Worm (Caenorhabditis elegans): ENCODE measurements around the gene sss-1.

DNA sequence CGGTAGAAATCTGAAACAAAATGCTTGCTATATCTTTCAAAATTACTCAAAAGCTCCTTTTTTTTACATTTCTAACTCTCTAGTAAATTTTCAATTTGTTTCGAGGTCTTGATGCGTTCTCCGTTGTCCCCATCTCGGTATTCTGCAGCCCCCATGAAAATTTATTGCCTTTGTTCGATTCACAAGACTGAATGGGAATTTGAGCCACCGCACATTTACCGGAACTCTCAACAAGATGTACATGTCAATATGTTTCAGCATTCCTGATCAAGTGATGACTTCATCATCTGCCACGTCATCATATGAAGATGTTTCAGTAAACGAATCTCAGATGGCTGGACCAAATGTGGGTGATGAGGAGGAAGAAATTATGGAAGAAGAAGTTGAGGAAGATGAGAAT, 26.9 kb upstream of the sss-1 start:
- no peak for TF ChIP-seq ama-1 (optimal IDR thresholded peaks at IDR 0.05)
- TF ChIP-seq ceh-30 (tag; optimal IDR thresholded peaks at IDR 0.05): no peak
- TF ChIP-seq hlh-30 (tag; optimal IDR thresholded peaks at IDR 0.05; ENCODE audit: insufficient read depth): no peak
- no peak for TF ChIP-seq unc-86 (tag; optimal IDR thresholded peaks at IDR 0.05)
- no peak for TF ChIP-seq zip-5 (tag; optimal IDR thresholded peaks at IDR 0.05)
- TF ChIP-seq dmd-4 (tag; optimal IDR thresholded peaks at IDR 0.05; ENCODE audit: borderline replicate concordance): no peak
- TF ChIP-seq fkh-6 (tag; optimal IDR thresholded peaks at IDR 0.05): no peak
